Worm (Caenorhabditis elegans) whole organism, L4 larva: ENCODE results near the gene gcy-29.

ENCODE experiments used
- F26F4.8 ChIP-seq: fragments of 200-800 bp; sonication (Bioruptor generic); conservative IDR thresholded peaks from 2 replicates; pipeline ENCODE4 v1.3.6; 2022; ENCODE audit warnings: missing genetic modification characterization, missing compliant biosample characterization
- F37D6.2 ChIP-seq: sonication (generic microtip); optimal IDR thresholded peaks from 2 replicates; lab custom pipeline; 2016; ENCODE audit warnings: mild to moderate bottlenecking, missing genetic modification characterization, missing compliant biosample characterization
- F49E8.2 ChIP-seq: sonication (generic microtip); optimal IDR thresholded peaks from 2 replicates; lab custom pipeline; 2016; ENCODE audit warnings: missing compliant biosample characterization, mild to moderate bottlenecking, missing genetic modification characterization, borderline replicate concordance
- T20F7.1 ChIP-seq: fragments of 200-800 bp; sonication (Bioruptor generic); optimal IDR thresholded peaks from 2 replicates; lab custom pipeline; 2018; ENCODE audit warnings: mild to moderate bottlenecking, missing genetic modification characterization, missing compliant biosample characterization
- T26A8.4 ChIP-seq: fragments of 200-800 bp; sonication (Bioruptor generic); IDR thresholded peaks from 2 replicates; pipeline ENCODE4 v1.3.6; 2022; ENCODE audit warnings: missing genetic modification characterization, missing compliant biosample characterization
- Y105C5A.15 ChIP-seq: fragments of 200-800 bp; sonication (Bioruptor generic); IDR thresholded peaks from 2 replicates; pipeline ENCODE4 v1.3.6; 2022; ENCODE audit warnings: missing genetic modification characterization, missing compliant biosample characterization
- Y48G9A.11 ChIP-seq: fragments of 200-800 bp; sonication (Bioruptor generic); IDR thresholded peaks from 2 replicates; pipeline ENCODE4 v1.3.6; 2022; ENCODE audit warnings: missing genetic modification reagents, missing genetic modification characterization, missing compliant biosample characterization
- Y5F2A.4 ChIP-seq: fragments of 200-800 bp; sonication (Bioruptor generic); optimal IDR thresholded peaks from 2 replicates; lab custom pipeline; 2018; ENCODE audit warnings: mild to moderate bottlenecking, missing genetic modification characterization, missing compliant biosample characterization
- Y75B8A.6 ChIP-seq: fragments of 200-800 bp; sonication (Bioruptor generic); IDR thresholded peaks from 2 replicates; pipeline ENCODE4 v1.3.6; 2022; ENCODE audit warnings: missing genetic modification reagents, missing genetic modification characterization, missing compliant biosample characterization
- ZK546.5 ChIP-seq, 2 experiments: sonication (generic microtip); optimal IDR thresholded peaks; 2 replicates each; lab custom pipeline; 2017; ENCODE audit warnings: missing biosample characterization in 2 of 2, missing genetic modification characterization in 2 of 2
- aha-1 ChIP-seq: fragments of 150-350 bp; peaks from one replicate; lab custom pipeline; 2014; ENCODE audit warnings: missing biosample characterization, missing genetic modification characterization
- ama-1 ChIP-seq: fragments of 150-350 bp; optimal IDR thresholded peaks from 2 replicates; lab custom pipeline; 2014; ENCODE audit warnings: inconsistent platforms, mixed read lengths
- ceh-20 ChIP-seq: fragments of 200-800 bp; sonication (Bioruptor generic); IDR thresholded peaks from 2 replicates; pipeline ENCODE4 v1.3.6; 2022; ENCODE audit warnings: missing genetic modification reagents, missing genetic modification characterization, missing compliant biosample characterization
- ceh-28 ChIP-seq: fragments of 150-350 bp; optimal IDR thresholded peaks from 2 replicates; lab custom pipeline; 2014; ENCODE audit warnings: missing biosample characterization, missing genetic modification reagents, missing genetic modification characterization
- ceh-82 ChIP-seq: sonication (generic microtip); optimal IDR thresholded peaks from 2 replicates; lab custom pipeline; 2017; ENCODE audit warnings: missing biosample characterization, missing genetic modification characterization
- ces-1 ChIP-seq: fragments of 150-350 bp; sonication (generic microtip); optimal IDR thresholded peaks from 4 replicates; lab custom pipeline; 2014; ENCODE audit warnings: missing biosample characterization, missing genetic modification reagents, missing genetic modification characterization
- cey-2 ChIP-seq: sonication (generic microtip); optimal IDR thresholded peaks from 3 replicates; lab custom pipeline; 2017; ENCODE audit warnings: missing genetic modification characterization, mild to moderate bottlenecking, missing compliant biosample characterization, antibody characterized with exemption, borderline replicate concordance; ENCODE audit not compliant: insufficient read depth
- daf-12 ChIP-seq: fragments of 150-350 bp; optimal IDR thresholded peaks from 2 replicates; lab custom pipeline; 2014; ENCODE audit warnings: missing biosample characterization, missing genetic modification reagents, missing genetic modification characterization
- daf-16 ChIP-seq, 3 experiments: sonication (generic microtip); optimal IDR thresholded peaks; 2 replicates each; lab custom pipeline; 2016 to 2017; ENCODE audit warnings: missing genetic modification characterization in 3 of 3, missing genetic modification reagents in 3 of 3, mild to moderate bottlenecking in 2 of 3, missing compliant biosample characterization in 2 of 3, missing biosample characterization in 1 of 3, moderate library complexity in 1 of 3
- daf-8 ChIP-seq: fragments of 200-800 bp; sonication (Bioruptor generic); IDR thresholded peaks from 2 replicates; pipeline ENCODE4 v1.3.6; 2022; ENCODE audit warnings: missing genetic modification characterization, missing compliant biosample characterization
- dmd-6 ChIP-seq: fragments of 200-800 bp; sonication (Bioruptor generic); IDR thresholded peaks from 2 replicates; pipeline ENCODE4 v1.3.6; 2022; ENCODE audit warnings: missing genetic modification reagents, missing genetic modification characterization, missing compliant biosample characterization
- dmd-8 ChIP-seq: fragments of 200-800 bp; sonication (Bioruptor generic); IDR thresholded peaks from 2 replicates; pipeline ENCODE4 v1.3.6; 2022; ENCODE audit warnings: missing genetic modification characterization, missing compliant biosample characterization
- dmd-9 ChIP-seq: fragments of 200-800 bp; sonication (Bioruptor generic); IDR thresholded peaks from 2 replicates; pipeline ENCODE4 v1.3.6; 2022; ENCODE audit warnings: missing genetic modification reagents, missing genetic modification characterization, missing compliant biosample characterization
- dve-1 ChIP-seq: sonication (generic microtip); optimal IDR thresholded peaks from 2 replicates; lab custom pipeline; 2017; ENCODE audit warnings: antibody characterized with exemption, mild to moderate bottlenecking, missing genetic modification characterization, missing compliant biosample characterization; ENCODE audit not compliant: insufficient read depth
- fkh-10 ChIP-seq: fragments of 150-350 bp; optimal IDR thresholded peaks from 2 replicates; lab custom pipeline; 2014; ENCODE audit warnings: missing biosample characterization, missing genetic modification reagents, missing genetic modification characterization
- fos-1 ChIP-seq: fragments of 150-350 bp; optimal IDR thresholded peaks from 2 replicates; lab custom pipeline; 2014; ENCODE audit warnings: missing biosample characterization, missing genetic modification characterization
- gei-8 ChIP-seq: fragments of 200-800 bp; sonication (Bioruptor generic); optimal IDR thresholded peaks from 2 replicates; lab custom pipeline; 2018; ENCODE audit warnings: mild to moderate bottlenecking, missing genetic modification characterization, missing compliant biosample characterization
- hlh-11 ChIP-seq: fragments of 200-800 bp; sonication (Bioruptor generic); optimal IDR thresholded peaks from 2 replicates; lab custom pipeline; 2018; ENCODE audit warnings: mild to moderate bottlenecking, missing genetic modification characterization, missing compliant biosample characterization
- hmg-1.1 ChIP-seq: fragments of 200-800 bp; sonication (Bioruptor generic); IDR thresholded peaks from 2 replicates; pipeline ENCODE4 v1.3.6; 2022; ENCODE audit warnings: missing genetic modification reagents, missing genetic modification characterization, missing compliant biosample characterization
- jun-1 ChIP-seq: fragments of 150-350 bp; optimal IDR thresholded peaks from 2 replicates; lab custom pipeline; 2014; ENCODE audit warnings: missing biosample characterization, missing genetic modification reagents, missing genetic modification characterization
- lin-1 ChIP-seq: fragments of 200-800 bp; sonication (Bioruptor generic); IDR thresholded peaks from 2 replicates; pipeline ENCODE4 v1.3.6; 2022; ENCODE audit warnings: missing genetic modification reagents, missing genetic modification characterization, missing compliant biosample characterization
- lin-39 ChIP-seq: fragments of 150-350 bp; optimal IDR thresholded peaks from 2 replicates; lab custom pipeline; 2014; ENCODE audit warnings: missing biosample characterization, missing genetic modification reagents, missing genetic modification characterization
- lsy-2 ChIP-seq, 2 experiments: fragments of 150-350 bp in 1 of 2; sonication (generic microtip) in 1 of 2; optimal IDR thresholded peaks; 2 replicates each; lab custom pipeline; 2014 to 2017; ENCODE audit warnings: missing biosample characterization in 2 of 2, missing genetic modification characterization in 2 of 2
- madf-5 ChIP-seq, 2 experiments: fragments of 200-800 bp; sonication (Bioruptor generic); IDR thresholded peaks; 2 replicates each; pipeline ENCODE4 v1.3.6; 2022; ENCODE audit warnings: missing compliant biosample characterization in 2 of 2, missing genetic modification characterization in 2 of 2
- madf-9 ChIP-seq: fragments of 200-800 bp; sonication (Bioruptor generic); conservative IDR thresholded peaks from 2 replicates; pipeline ENCODE4 v1.3.6; 2022; ENCODE audit warnings: missing genetic modification reagents, missing genetic modification characterization, missing compliant biosample characterization
- mdl-1 ChIP-seq, 2 experiments: fragments of 150-350 bp in 1 of 2; sonication (generic microtip) in 1 of 2; optimal IDR thresholded peaks; 2 replicates each; lab custom pipeline; 2014 to 2017; ENCODE audit warnings: missing biosample characterization in 2 of 2, missing genetic modification characterization in 2 of 2
- mdt-29 ChIP-seq: fragments of 200-800 bp; sonication (Bioruptor generic); IDR thresholded peaks from 2 replicates; pipeline ENCODE4 v1.3.6; 2022; ENCODE audit warnings: missing genetic modification reagents, missing genetic modification characterization, missing compliant biosample characterization
- nhr-10 ChIP-seq: fragments of 150-350 bp; optimal IDR thresholded peaks from 2 replicates; lab custom pipeline; 2014; ENCODE audit warnings: missing biosample characterization, missing genetic modification characterization
- nhr-28 ChIP-seq: fragments of 150-350 bp; optimal IDR thresholded peaks from 2 replicates; lab custom pipeline; 2014; ENCODE audit warnings: missing biosample characterization, missing genetic modification characterization
- nhr-6 ChIP-seq: fragments of 150-350 bp; optimal IDR thresholded peaks from 2 replicates; lab custom pipeline; 2014; ENCODE audit warnings: missing biosample characterization, missing genetic modification characterization
- nhr-76 ChIP-seq: fragments of 150-350 bp; optimal IDR thresholded peaks from 2 replicates; lab custom pipeline; 2014; ENCODE audit warnings: missing biosample characterization, missing genetic modification characterization
- rbr-2 ChIP-seq: sonication (generic microtip); optimal IDR thresholded peaks from 2 replicates; lab custom pipeline; 2016; ENCODE audit warnings: missing genotype, missing genetic modification characterization, missing compliant biosample characterization
- set-16 ChIP-seq: fragments of 200-800 bp; sonication (Bioruptor generic); IDR thresholded peaks from 2 replicates; pipeline ENCODE4 v1.3.6; 2022; ENCODE audit warnings: missing genetic modification reagents, missing genetic modification characterization, missing compliant biosample characterization
- spr-1 ChIP-seq: sonication (generic microtip); optimal IDR thresholded peaks from 2 replicates; lab custom pipeline; 2016; ENCODE audit warnings: mild to moderate bottlenecking, missing genetic modification characterization, missing compliant biosample characterization
- tra-1 ChIP-seq: fragments of 200-800 bp; sonication (Bioruptor generic); IDR thresholded peaks from 2 replicates; pipeline ENCODE4 v1.3.6; 2022; ENCODE audit warnings: missing genetic modification reagents, missing genetic modification characterization, missing compliant biosample characterization
- unc-39 ChIP-seq: sonication (generic microtip); optimal IDR thresholded peaks from 2 replicates; lab custom pipeline; 2017; ENCODE audit warnings: missing biosample characterization, missing genetic modification characterization
- zfp-2 ChIP-seq: sonication (generic microtip); optimal IDR thresholded peaks from 2 replicates; lab custom pipeline; 2016; ENCODE audit warnings: mild to moderate bottlenecking, missing genetic modification characterization, missing compliant biosample characterization
- zfp-3 ChIP-seq: fragments of 200-800 bp; sonication (Bioruptor generic); conservative IDR thresholded peaks from 2 replicates; pipeline ENCODE4 v1.3.6; 2022; ENCODE audit warnings: missing genetic modification reagents, missing genetic modification characterization, missing compliant biosample characterization
- zip-11 ChIP-seq: fragments of 200-800 bp; sonication (Bioruptor generic); IDR thresholded peaks from 2 replicates; pipeline ENCODE4 v1.3.6; 2022; ENCODE audit warnings: missing genetic modification characterization, missing compliant biosample characterization
- ztf-11 ChIP-seq: fragments of 150-350 bp; optimal IDR thresholded peaks from 2 replicates; lab custom pipeline; 2014; ENCODE audit warnings: missing biosample characterization, missing genetic modification characterization
- ztf-7 ChIP-seq: fragments of 150-350 bp; optimal IDR thresholded peaks from 2 replicates; lab custom pipeline; 2014; ENCODE audit warnings: missing biosample characterization, missing genetic modification characterization

Gene gcy-29

ce11 chrII:14528233-14528802 is 20.3 kb downstream of the gcy-29 start, which contains the start of the genes F57C2.5 and spat-1:
F57C2.5 (minus strand) TSS chrII:14528239.
spat-1 (plus strand) TSS chrII:14528752.
- TF ChIP-seq aha-1 (tag; lab: Kevin White, UChicago) (no peak), ceh-28 (no peak), fos-1 (no peak), ces-1 (GFP tag; lab: Kevin White, UChicago) (no peak), tra-1 (GFP tag; lab: Robert Waterston, UW) (no peak), set-16 (GFP tag; lab: Robert Waterston, UW) (no peak), F37D6.2 (peak; percentile 22), F26F4.8 (GFP tag; lab: Robert Waterston, UW) (no peak), cey-2 (tag; lab: Kevin White, UChicago) (no peak), Y75B8A.6 (GFP tag; lab: Robert Waterston, UW) (no peak), gei-8 (GFP tag; lab: Kevin White, UChicago) (no peak), hmg-1.1 (GFP tag; lab: Robert Waterston, UW) (peak; percentile 53; the same call in 1 of the 2 replicates), nhr-28 (peak; percentile 48), zfp-3 (GFP tag; lab: Robert Waterston, UW) (no peak), spr-1 (tag; lab: Kevin White, UChicago) (peak; percentile 36), lin-39 (no peak), lsy-2 (tag; optimal IDR thresholded peaks at IDR 0.05; lab: Kevin White, UChicago) (peak; percentile 86 to 98), daf-16 (GFP tag; optimal IDR thresholded peaks at IDR 0.05; lab: Kevin White, UChicago) (no peak), daf-16 (tag; optimal IDR thresholded peaks at IDR 0.05; lab: Kevin White, UChicago) (peak; percentile 90), ztf-7 (tag; lab: Kevin White, UChicago) (peak; percentile 29), dmd-6 (GFP tag; lab: Robert Waterston, UW) (no peak; the same call in 1 of the 2 replicates), hlh-11 (tag; lab: Kevin White, UChicago) (peak; percentile 28), fkh-10 (no peak), nhr-10 (tag; lab: Kevin White, UChicago) (no peak), ceh-20 (GFP tag; lab: Robert Waterston, UW) (0 out of 2 replicates have a peak, but pooled peaks have one; percentile 16), ceh-82 (tag; lab: Kevin White, UChicago) (no peak), dmd-8 (GFP tag; lab: Robert Waterston, UW) (no peak), nhr-76 (tag; lab: Kevin White, UChicago) (no peak), daf-8 (GFP tag; lab: Robert Waterston, UW) (no peak), zfp-2 (tag; lab: Kevin White, UChicago) (no peak), jun-1 (tag; lab: Kevin White, UChicago) (no peak), nhr-6 (peak; percentile 29), zip-11 (GFP tag; lab: Robert Waterston, UW) (no peak), ztf-11 (tag; lab: Kevin White, UChicago) (no peak), Y5F2A.4 (GFP tag; lab: Kevin White, UChicago) (no peak), daf-12 (tag; lab: Kevin White, UChicago) (no peak), T20F7.1 (GFP tag; lab: Kevin White, UChicago) (no peak), dve-1 (tag; lab: Kevin White, UChicago) (peak; percentile 58), F49E8.2 (tag; lab: Kevin White, UChicago) (no peak), rbr-2 (tag; lab: Kevin White, UChicago) (peak; percentile 63), T26A8.4 (no peak), mdl-1 (tag; optimal IDR thresholded peaks at IDR 0.05; lab: Kevin White, UChicago) (no peak), madf-9 (GFP tag; lab: Robert Waterston, UW) (no peak), unc-39 (tag; lab: Kevin White, UChicago) (no peak), lin-1 (GFP tag; lab: Robert Waterston, UW) (no peak), ama-1 (no peak), ZK546.5 (tag; optimal IDR thresholded peaks at IDR 0.05; lab: Kevin White, UChicago) (no peak), Y105C5A.15 (GFP tag; lab: Robert Waterston, UW) (no peak), dmd-9 (no peak), madf-5 (GFP tag; IDR thresholded peaks at IDR 0.05; lab: Robert Waterston, UW) (no peak), mdt-29 (GFP tag; lab: Robert Waterston, UW) (no peak), Y48G9A.11 (no peak)
